Fruit fly (Drosophila melanogaster): ENCODE measurements around the gene MstProx.

DNA sequence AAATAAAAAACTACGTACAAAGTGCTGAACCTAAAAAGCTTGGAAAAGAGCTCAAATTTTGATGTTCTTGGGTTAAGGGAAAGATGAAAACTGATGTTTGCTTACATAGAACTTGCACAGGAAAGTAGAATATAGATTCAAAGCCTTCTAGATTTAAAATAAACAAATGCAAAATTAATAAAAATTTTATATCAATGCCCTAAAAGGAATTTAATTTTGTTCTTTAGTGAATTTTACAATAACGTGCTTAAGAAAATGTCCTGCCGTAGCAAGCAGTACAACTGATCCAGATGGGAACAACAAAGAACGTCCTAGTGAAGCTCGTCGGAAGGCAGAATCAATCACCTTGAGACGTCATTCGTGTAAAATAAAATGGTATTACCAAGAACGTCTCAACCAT, 5.4 kb downstream of the MstProx start, which contains the start of gene Mst84Dd:
- no peak for TF ChIP-seq CG17806 (tag; optimal IDR thresholded peaks at IDR 0.05)
- no peak for TF ChIP-seq gl (tag; optimal IDR thresholded peaks at IDR 0.05)
- no peak for TF ChIP-seq CG34367 (tag; optimal IDR thresholded peaks at IDR 0.05)
- no peak for TF ChIP-seq CG10348 (GFP tag; IDR thresholded peaks at IDR 0.05)
- TF ChIP-seq CG8159 (tag; optimal IDR thresholded peaks at IDR 0.05): no peak
- no peak for TF ChIP-seq CG32121 (GFP tag; IDR thresholded peaks at IDR 0.05)
